Worm (Caenorhabditis elegans): ENCODE measurements around the gene ZK1248.20.

Gene ZK1248.20

ce11 chrII:5785504-5785903 is 30.9 kb upstream of the ZK1248.20 start:
- TF ChIP-seq unc-62 (GFP tag; optimal IDR thresholded peaks at IDR 0.05) (no peak), pqm-1 (tag; optimal IDR thresholded peaks at IDR 0.05) (no peak), nhr-237 (tag; optimal IDR thresholded peaks at IDR 0.05) (no peak), nhr-25 (tag; optimal IDR thresholded peaks at IDR 0.05) (no peak), ceh-82 (tag; optimal IDR thresholded peaks at IDR 0.05) (no peak)

DNA sequence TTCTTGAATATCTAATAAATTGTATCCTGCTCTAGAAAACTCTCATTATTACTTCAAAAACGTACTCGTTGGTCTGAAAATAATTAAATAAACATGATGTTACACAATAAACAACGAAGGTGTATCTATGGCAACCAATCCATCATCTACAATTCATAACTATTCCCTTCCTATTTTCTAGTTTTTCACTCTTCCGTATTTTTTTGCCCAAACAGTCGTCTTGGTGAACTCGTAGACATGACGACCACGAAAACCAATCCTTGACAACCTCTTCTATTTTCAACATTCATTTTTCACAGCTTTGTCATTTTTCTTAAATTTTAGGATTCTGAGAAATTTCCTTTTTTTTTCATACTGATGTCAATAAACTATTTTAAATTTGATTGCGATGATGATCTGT is 27.6 kb upstream of the ZK1248.20 start, which contains the start of gene K05F1.13:
Gene K05F1.13 (plus strand): TSS at position 301 of the 400 bp plus-strand sequence.
- TF ChIP-seq ceh-28 (tag; optimal IDR thresholded peaks at IDR 0.05) (no peak), ceh-82 (tag; optimal IDR thresholded peaks at IDR 0.05) (no peak), pha-4 (tag; optimal IDR thresholded peaks at IDR 0.05) (no peak), daf-12 (tag; optimal IDR thresholded peaks at IDR 0.05) (no peak), nhr-237 (tag; optimal IDR thresholded peaks at IDR 0.05) (no peak), jun-1 (tag; optimal IDR thresholded peaks at IDR 0.05) (no peak), fos-1 (tag; optimal IDR thresholded peaks at IDR 0.05) (no peak), nfya-1 (tag; optimal IDR thresholded peaks at IDR 0.05; ENCODE audit: insufficient read depth) (no peak), unc-39 (tag; optimal IDR thresholded peaks at IDR 0.05) (no peak), nhr-43 (tag; optimal IDR thresholded peaks at IDR 0.05; ENCODE audit: poor library complexity, severe bottlenecking) (no peak), egl-27 (tag; optimal IDR thresholded peaks at IDR 0.05) (no peak), nhr-76 (tag; optimal IDR thresholded peaks at IDR 0.05) (no peak)

- TF ChIP-seq unc-39 (tag; optimal IDR thresholded peaks at IDR 0.05) (no peak), lin-39 (tag; optimal IDR thresholded peaks at IDR 0.05) (peak; percentile 20), elt-1 (tag; optimal IDR thresholded peaks at IDR 0.05) (peak; percentile 39), egl-5 (tag; optimal IDR thresholded peaks at IDR 0.05) (peak; percentile 70), ceh-82 (tag; optimal IDR thresholded peaks at IDR 0.05) (no peak)
Observed at ce11 chrII:5790313-5790773, 26.1 kb upstream of the ZK1248.20 start, which contains the start of gene lect-2. TSS of gene lect-2 (plus strand) at chrII:5790723.

DNA sequence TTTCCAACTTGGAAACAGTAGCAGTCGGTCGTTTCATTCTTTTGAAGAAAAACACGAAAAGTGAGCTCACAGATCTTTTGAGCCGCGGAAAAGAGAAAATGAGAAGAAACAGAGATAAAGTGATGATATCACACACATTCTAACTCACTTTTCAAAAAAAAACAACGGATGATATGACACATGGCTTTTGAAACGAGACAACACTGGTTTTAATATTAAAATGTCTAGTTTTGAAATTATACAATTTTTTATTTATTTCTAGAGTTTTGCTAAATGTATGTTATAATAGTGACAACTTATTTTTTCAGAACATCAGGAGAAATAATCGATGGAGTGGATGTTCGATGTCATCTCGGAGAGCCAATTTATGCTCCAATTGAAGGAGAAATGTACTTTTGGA is 24.0 kb upstream of the ZK1248.20 start, which contains the start of gene K05F1.14:
Gene K05F1.14 (minus strand): TSS at position 101 of the 400 bp plus-strand sequence.
- TF ChIP-seq ceh-9 (tag; optimal IDR thresholded peaks at IDR 0.05) = no peak
- no peak for TF ChIP-seq eor-1 (tag; optimal IDR thresholded peaks at IDR 0.05)
- TF ChIP-seq nhr-12 (tag; optimal IDR thresholded peaks at IDR 0.05) = no peak
- TF ChIP-seq nhr-43 (tag; optimal IDR thresholded peaks at IDR 0.05; ENCODE audit: poor library complexity, severe bottlenecking) = no peak
- no peak for TF ChIP-seq fos-1 (tag; optimal IDR thresholded peaks at IDR 0.05)
- TF ChIP-seq ceh-16 (tag; optimal IDR thresholded peaks at IDR 0.05) = no peak
- no peak for TF ChIP-seq elt-3 (tag; optimal IDR thresholded peaks at IDR 0.05)
- no peak for TF ChIP-seq mml-1 (tag; optimal IDR thresholded peaks at IDR 0.05)
- TF ChIP-seq mdl-1 (tag; optimal IDR thresholded peaks at IDR 0.05) = no peak
- TF ChIP-seq snpc-4 (tag; optimal IDR thresholded peaks at IDR 0.05) = no peak
- TF ChIP-seq ceh-82 (tag; optimal IDR thresholded peaks at IDR 0.05) = no peak

ce11 chrII:5794195-5794594 is 22.3 kb upstream of the ZK1248.20 start, which contains the start of gene acdh-8:
TSS of gene acdh-8 (plus strand) at chrII:5794495.
- no peak for TF ChIP-seq nhr-23 (tag; optimal IDR thresholded peaks at IDR 0.05)
- no peak for TF ChIP-seq ceh-28 (tag; optimal IDR thresholded peaks at IDR 0.05)
- TF ChIP-seq ceh-9 (tag; optimal IDR thresholded peaks at IDR 0.05) = no peak
- no peak for TF ChIP-seq fkh-2 (tag; optimal IDR thresholded peaks at IDR 0.05)
- no peak for TF ChIP-seq nhr-237 (tag; optimal IDR thresholded peaks at IDR 0.05)
- no peak for TF ChIP-seq ztf-11 (tag; optimal IDR thresholded peaks at IDR 0.05)
- TF ChIP-seq elt-2 (tag; optimal IDR thresholded peaks at IDR 0.05) = no peak
- TF ChIP-seq daf-12 (tag; optimal IDR thresholded peaks at IDR 0.05) = no peak
- TF ChIP-seq eor-1 (tag; optimal IDR thresholded peaks at IDR 0.05) = no peak

DNA sequence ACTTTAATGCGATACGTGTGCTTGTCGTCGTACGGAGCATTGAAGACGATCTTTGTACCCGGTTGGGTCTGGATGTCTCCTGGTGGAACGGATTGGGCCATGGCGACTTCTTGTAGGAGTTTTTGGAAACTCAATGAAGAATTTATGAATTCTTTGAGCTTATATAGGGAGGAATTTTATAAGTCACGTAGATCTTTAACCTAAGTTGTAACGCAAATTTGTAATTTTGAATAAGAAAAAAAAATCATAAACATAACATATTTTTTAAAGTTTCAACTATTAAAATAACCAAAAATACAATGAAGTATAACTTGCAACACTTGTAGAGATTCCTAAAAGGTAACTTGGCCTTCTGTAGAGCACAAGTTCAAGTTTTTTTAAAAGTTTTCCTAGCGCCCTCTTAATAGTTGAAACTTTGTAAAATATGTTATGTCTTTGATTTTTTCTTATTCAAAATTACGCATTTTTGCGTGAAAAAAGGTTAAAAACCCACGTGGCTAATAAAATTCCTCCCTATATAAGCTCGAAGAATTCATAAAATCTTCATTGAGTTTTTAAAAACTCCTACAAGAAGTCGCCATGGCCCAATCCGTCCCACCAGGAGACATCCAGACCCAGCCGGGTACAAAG is 19.0 kb upstream of the ZK1248.20 start, which contains the start of the genes msp-63 and msp-142:
Gene msp-63 (minus strand): TSS at position 101 of the 630 bp plus-strand sequence.
Gene msp-142 (plus strand): TSS at position 580 of the 630 bp plus-strand sequence.
- TF ChIP-seq sea-2 (GFP tag; optimal IDR thresholded peaks at IDR 0.05) = no peak
- no peak for TF ChIP-seq ceh-82 (tag; optimal IDR thresholded peaks at IDR 0.05)
- TF ChIP-seq ceh-28 (tag; optimal IDR thresholded peaks at IDR 0.05) = no peak
- TF ChIP-seq nhr-77 (tag; optimal IDR thresholded peaks at IDR 0.05) = no peak
- no peak for TF ChIP-seq nhr-237 (tag; optimal IDR thresholded peaks at IDR 0.05)
- TF ChIP-seq fkh-2 (tag; optimal IDR thresholded peaks at IDR 0.05) = no peak
- TF ChIP-seq nhr-12 (tag; optimal IDR thresholded peaks at IDR 0.05) = no peak
- TF ChIP-seq egl-27 (tag; optimal IDR thresholded peaks at IDR 0.05) = no peak
- TF ChIP-seq jun-1 (tag; optimal IDR thresholded peaks at IDR 0.05) = no peak
- TF ChIP-seq skn-1 (tag; optimal IDR thresholded peaks at IDR 0.05) = no peak
- TF ChIP-seq lsy-12 (tag; optimal IDR thresholded peaks at IDR 0.05) = no peak

Data from whole organism, L3 larva.